Worm (Caenorhabditis elegans) whole organism, L1 larva: Measurements from ENCODE around the gene vars-1.
A peak's percentile ranks its signal among the peaks of the same experiment; 100 is the strongest.

Experiments used
- alr-1 ChIP-seq: fragments of 200-800 bp; sonication (Bioruptor generic); optimal IDR thresholded peaks from 2 replicates; lab custom pipeline; 2018; ENCODE audit warnings: borderline replicate concordance, mild to moderate bottlenecking, missing genetic modification characterization, missing compliant biosample characterization
- blmp-1 ChIP-seq: fragments of 150-350 bp; optimal IDR thresholded peaks from 2 replicates; lab custom pipeline; 2014; ENCODE audit warnings: missing biosample characterization, missing genetic modification characterization
- ceh-63 ChIP-seq: fragments of 200-800 bp; sonication (Bioruptor generic); optimal IDR thresholded peaks from 2 replicates; lab custom pipeline; 2018; ENCODE audit warnings: mild to moderate bottlenecking, missing genetic modification characterization, missing compliant biosample characterization
- ceh-8 ChIP-seq: fragments of 200-800 bp; sonication (Bioruptor generic); optimal IDR thresholded peaks from 2 replicates; lab custom pipeline; 2018; ENCODE audit warnings: mild to moderate bottlenecking, missing genetic modification characterization, moderate library complexity, missing compliant biosample characterization
- ceh-88 ChIP-seq: fragments of 200-800 bp; sonication (Bioruptor generic); IDR thresholded peaks from 2 replicates; pipeline ENCODE4 v1.3.6; 2022; ENCODE audit warnings: missing genetic modification characterization, missing compliant biosample characterization
- dsc-1 ChIP-seq: sonication (generic microtip); optimal IDR thresholded peaks from 2 replicates; lab custom pipeline; 2016; ENCODE audit warnings: mild to moderate bottlenecking, missing genetic modification characterization, missing compliant biosample characterization
- efl-1 ChIP-seq, 4 experiments: fragments of 150-350 bp; optimal IDR thresholded peaks in 3 of 4; peaks in 1 of 4; 1 replicate in 1 of 4; 2 replicates in 3 of 4; lab custom pipeline; 2014; ENCODE audit warnings: missing biosample characterization in 2 of 4, missing genetic modification characterization in 2 of 4, missing genetic modification reagents in 2 of 4
- egl-27 ChIP-seq, 2 experiments: fragments of 150-350 bp in 1 of 2; sonication (generic microtip); optimal IDR thresholded peaks; 3 replicates each; lab custom pipeline; 2017 to 2018; ENCODE audit warnings: missing biosample characterization in 2 of 2, missing genetic modification characterization in 2 of 2, missing genetic modification reagents in 2 of 2
- fkh-10 ChIP-seq: sonication (generic microtip); optimal IDR thresholded peaks from 2 replicates; lab custom pipeline; 2017; ENCODE audit warnings: missing biosample characterization, missing genetic modification reagents, missing genetic modification characterization
- fkh-4 ChIP-seq: sonication (generic microtip); optimal IDR thresholded peaks from 2 replicates; lab custom pipeline; 2016; ENCODE audit warnings: missing compliant biosample characterization, missing genetic modification characterization, borderline replicate concordance
- fos-1 ChIP-seq: fragments of 150-350 bp; optimal IDR thresholded peaks from 2 replicates; lab custom pipeline; 2014; ENCODE audit warnings: missing biosample characterization, missing genetic modification characterization
- grh-1 ChIP-seq: fragments of 200-800 bp; sonication (Bioruptor generic); IDR thresholded peaks from 2 replicates; pipeline ENCODE4 v1.3.6; 2022; ENCODE audit warnings: missing genetic modification reagents, missing genetic modification characterization, missing compliant biosample characterization
- hlh-17 ChIP-seq: fragments of 200-800 bp; sonication (Bioruptor generic); optimal IDR thresholded peaks from 2 replicates; lab custom pipeline; 2018; ENCODE audit warnings: missing genetic modification characterization, mild to moderate bottlenecking, missing compliant biosample characterization, moderate library complexity, borderline replicate concordance
- irx-1 ChIP-seq: sonication (generic microtip); optimal IDR thresholded peaks from 2 replicates; lab custom pipeline; 2016; ENCODE audit warnings: missing genetic modification characterization, missing compliant biosample characterization
- jun-1 ChIP-seq: fragments of 150-350 bp; optimal IDR thresholded peaks from 2 replicates; lab custom pipeline; 2014; ENCODE audit warnings: missing biosample characterization, missing genetic modification reagents, missing genetic modification characterization
- lin-14 ChIP-seq: fragments of 200-800 bp; sonication (Bioruptor generic); optimal IDR thresholded peaks from 2 replicates; lab custom pipeline; 2018; ENCODE audit warnings: mild to moderate bottlenecking, missing genetic modification characterization, moderate library complexity, missing compliant biosample characterization
- lir-3 ChIP-seq: sonication (generic microtip); optimal IDR thresholded peaks from 2 replicates; lab custom pipeline; 2016; ENCODE audit warnings: mild to moderate bottlenecking, missing genetic modification characterization, moderate library complexity, missing compliant biosample characterization; ENCODE audit not compliant: poor library complexity
- mep-1 ChIP-seq: fragments of 150-350 bp; optimal IDR thresholded peaks from 2 replicates; lab custom pipeline; 2014; ENCODE audit warnings: missing biosample characterization, missing genetic modification characterization
- nhr-19 ChIP-seq: fragments of 200-800 bp; sonication (Bioruptor generic); conservative IDR thresholded peaks from 2 replicates; pipeline ENCODE4 v1.3.6; 2022; ENCODE audit warnings: missing genetic modification characterization, missing compliant biosample characterization
- nhr-20 ChIP-seq: sonication (generic microtip); optimal IDR thresholded peaks from 2 replicates; lab custom pipeline; 2016; ENCODE audit warnings: mild to moderate bottlenecking, missing genetic modification characterization, missing compliant biosample characterization
- nhr-47 ChIP-seq: sonication (generic microtip); optimal IDR thresholded peaks from 2 replicates; lab custom pipeline; 2016; ENCODE audit warnings: mild to moderate bottlenecking, missing genetic modification characterization, moderate library complexity, missing compliant biosample characterization
- nhr-85 ChIP-seq: sonication (generic microtip); peaks from one replicate; lab custom pipeline; 2016; ENCODE audit warnings: missing genetic modification characterization, inconsistent platforms, missing compliant biosample characterization
- pag-3 ChIP-seq: sonication (generic microtip); optimal IDR thresholded peaks from 2 replicates; lab custom pipeline; 2017; ENCODE audit warnings: missing genetic modification characterization, mild to moderate bottlenecking, missing compliant biosample characterization, antibody characterized with exemption, borderline replicate concordance; ENCODE audit not compliant: insufficient read depth
- pqm-1 ChIP-seq: sonication (generic microtip); optimal IDR thresholded peaks from 3 replicates; lab custom pipeline; 2017; ENCODE audit warnings: missing biosample characterization, missing genetic modification characterization
- snpc-4 ChIP-seq: fragments of 150-350 bp; optimal IDR thresholded peaks from 2 replicates; lab custom pipeline; 2014; ENCODE audit warnings: missing biosample characterization, missing genetic modification characterization
- snu-23 ChIP-seq: sonication (generic microtip); optimal IDR thresholded peaks from 2 replicates; lab custom pipeline; 2016; ENCODE audit warnings: missing genetic modification characterization, missing compliant biosample characterization
- sup-37 ChIP-seq: fragments of 200-800 bp; sonication (Bioruptor generic); optimal IDR thresholded peaks from 2 replicates; lab custom pipeline; 2018; ENCODE audit warnings: mild to moderate bottlenecking, missing genetic modification characterization, missing compliant biosample characterization
- tbx-2 ChIP-seq: sonication (generic microtip); optimal IDR thresholded peaks from 2 replicates; lab custom pipeline; 2016; ENCODE audit warnings: missing genetic modification characterization, missing compliant biosample characterization
- unc-30 ChIP-seq: sonication (generic microtip); optimal IDR thresholded peaks from 2 replicates; lab custom pipeline; 2017; ENCODE audit warnings: missing biosample characterization, missing genetic modification characterization
- unc-62 ChIP-seq: fragments of 150-350 bp; optimal IDR thresholded peaks from 2 replicates; lab custom pipeline; 2014; ENCODE audit warnings: missing biosample characterization, missing genetic modification reagents, missing genetic modification characterization

The vars-1 gene

ce11 chrV:8044957-8045356 is 13.7 kb downstream of the vars-1 start:
- TF ChIP-seq ceh-63 (GFP tag; lab: Kevin White, UChicago) (no peak), sup-37 (no peak), nhr-20 (tag; lab: Kevin White, UChicago) (peak; percentile 10), jun-1 (no peak), mep-1 (tag; lab: Kevin White, UChicago) (peak; percentile 46), efl-1 (optimal IDR thresholded peaks at IDR 0.05; lab: Kevin White, UChicago) (no peak), efl-1 (GFP tag; optimal IDR thresholded peaks at IDR 0.05 in 1 of 2; lab: Kevin White, UChicago) (peak in 1 of 2 experiments; percentile 66), irx-1 (no peak), blmp-1 (tag; lab: Kevin White, UChicago) (peak; percentile 68), grh-1 (0 out of 2 replicates have a peak, but pooled peaks have one; percentile 7), unc-62 (GFP tag; lab: Kevin White, UChicago) (no peak), nhr-85 (tag; lab: Kevin White, UChicago) (peak; percentile 84), lin-14 (GFP tag; lab: Kevin White, UChicago) (peak; percentile 61), fos-1 (no peak), snu-23 (peak; percentile 2)

- TF ChIP-seq mep-1 (tag; lab: Kevin White, UChicago) (no peak), irx-1 (no peak), fkh-4 (tag; lab: Kevin White, UChicago) (no peak), nhr-19 (GFP tag; lab: Robert Waterston, UW) (no peak), unc-30 (tag; lab: Kevin White, UChicago) (no peak), fkh-10 (GFP tag; lab: Kevin White, UChicago) (no peak), lir-3 (tag; lab: Kevin White, UChicago) (no peak), egl-27 (tag; optimal IDR thresholded peaks at IDR 0.05; lab: Kevin White, UChicago) (no peak)
These were observed 15.5 kb downstream of the vars-1 start, which contains the start of gene ZC513.3 for ce11 chrV:8046706-8047105. TSS of gene ZC513.3 (plus strand) at chrV:8047006.

DNA sequence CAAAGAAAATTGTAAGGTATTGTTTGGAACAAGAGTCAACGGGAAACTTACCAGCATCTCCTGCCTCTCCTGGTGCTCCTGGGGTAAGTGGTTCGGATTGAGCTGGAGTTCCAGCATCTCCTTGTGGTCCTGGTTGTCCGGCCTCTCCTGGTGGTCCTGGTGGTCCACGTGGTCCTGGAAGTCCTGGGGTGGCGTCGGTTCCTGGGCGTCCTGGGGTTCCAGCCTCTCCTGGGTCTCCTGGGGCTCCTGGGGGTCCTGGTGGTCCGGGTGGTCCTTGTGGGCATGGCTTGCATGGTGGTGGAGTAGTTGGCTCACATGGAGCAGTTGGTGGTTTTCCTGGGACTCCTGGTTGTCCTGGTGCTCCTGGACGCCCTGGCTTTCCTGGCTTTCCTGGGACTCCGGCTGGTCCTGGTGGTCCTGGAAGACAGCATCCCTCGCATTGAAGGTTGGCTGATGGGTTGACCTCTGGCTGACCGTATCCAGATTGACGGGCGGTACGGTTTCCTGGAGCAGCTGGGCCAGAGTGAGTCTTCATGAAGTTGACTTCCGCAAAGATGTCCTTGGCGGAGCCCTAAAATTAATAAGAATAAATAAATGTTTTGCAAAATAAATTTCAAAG is 19.0 kb downstream of the vars-1 start:
- TF ChIP-seq ceh-8: peak; percentile 14
- TF ChIP-seq alr-1 (tag; lab: Kevin White, UChicago): no peak

DNA sequence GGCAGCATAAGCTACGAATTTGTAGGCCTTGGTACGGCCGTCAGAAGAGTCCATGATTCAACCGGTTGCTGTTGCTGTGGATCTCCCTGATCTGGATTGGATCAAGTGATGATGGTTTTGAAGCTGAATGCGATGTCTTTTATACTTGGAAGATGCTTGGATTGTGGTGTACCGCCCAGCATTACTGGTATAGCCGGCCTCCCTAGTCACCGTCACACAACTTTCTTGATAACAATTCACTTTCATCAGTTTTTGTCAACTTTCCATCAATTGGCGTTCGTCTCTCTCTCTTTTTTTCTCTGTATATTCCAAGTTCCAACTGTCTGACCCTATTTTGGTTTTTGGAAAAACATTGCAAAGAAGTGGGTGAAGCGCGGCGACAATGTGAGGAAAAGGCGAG is 19.6 kb downstream of the vars-1 start, which contains the start of gene col-43:
Gene col-43 (minus strand): TSS at position 101 of the 400 bp plus-strand sequence.
- TF ChIP-seq ceh-88 (GFP tag; lab: Robert Waterston, UW) (no peak), blmp-1 (tag; lab: Kevin White, UChicago) (peak; percentile 21), pag-3 (tag; lab: Kevin White, UChicago) (no peak), tbx-2 (tag; lab: Kevin White, UChicago) (no peak)

- TF ChIP-seq blmp-1 (tag; lab: Kevin White, UChicago) (no peak), grh-1 (no peak)
These were observed 20.6 kb downstream of the vars-1 start, which contains the start of gene sth-1 for ce11 chrV:8051851-8052250. TSS of gene sth-1 (plus strand) at chrV:8052151.

DNA sequence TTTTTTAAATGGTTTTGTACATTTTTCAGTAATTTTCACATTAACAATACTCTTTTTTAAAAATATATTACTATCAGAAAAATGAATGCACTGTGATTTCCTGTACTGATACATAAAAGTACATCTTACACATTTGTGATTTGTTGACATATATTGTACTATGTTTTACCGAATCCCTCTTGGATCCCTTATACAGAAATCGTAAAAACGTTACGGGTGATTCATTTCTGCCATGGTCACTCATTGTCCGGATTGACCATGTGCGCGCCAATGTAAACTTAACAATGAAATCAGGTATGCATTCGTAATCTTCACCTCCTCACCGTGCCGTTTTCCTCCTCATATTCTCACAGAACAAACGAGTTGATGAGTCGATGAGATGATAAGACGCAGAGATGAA is 22.9 kb downstream of the vars-1 start, which contains the start of gene ZC513.2:
Gene ZC513.2 (plus strand): TSS at position 301 of the 400 bp plus-strand sequence.
- TF ChIP-seq pqm-1 (tag; lab: Kevin White, UChicago): no peak
- TF ChIP-seq dsc-1 (tag; lab: Kevin White, UChicago): no peak
- no peak for TF ChIP-seq fkh-10 (GFP tag; lab: Kevin White, UChicago)
- no peak for TF ChIP-seq nhr-47 (tag; lab: Kevin White, UChicago)
- TF ChIP-seq hlh-17 (GFP tag; lab: Kevin White, UChicago): no peak
- TF ChIP-seq tbx-2 (tag; lab: Kevin White, UChicago): no peak
- peak; percentile 16 for TF ChIP-seq blmp-1 (tag; lab: Kevin White, UChicago)
- TF ChIP-seq nhr-85 (tag; lab: Kevin White, UChicago): peak; percentile 9
- no peak for TF ChIP-seq snpc-4 (tag; lab: Kevin White, UChicago)
